Worm (Caenorhabditis elegans) whole organism, young adult: ENCODE measurements around the gene tag-234.
A peak's percentile ranks its signal among the peaks of the same experiment; 100 is the strongest.
"Not testable (repeated sequence)": the region's sequence is repeated elsewhere in the genome, so short reads cannot be mapped to it uniquely, and the experiment has no call there.

Experiments
- B0336.3 ChIP-seq: fragments of 200-800 bp; sonication (Bioruptor generic); IDR thresholded peaks from 2 replicates; pipeline ENCODE4 v1.3.6; 2022; ENCODE audit warnings: missing genetic modification characterization, missing compliant biosample characterization
- D2030.7 ChIP-seq: fragments of 200-800 bp; sonication (Bioruptor generic); IDR thresholded peaks from 2 replicates; pipeline ENCODE4 v1.3.6; 2022; ENCODE audit warnings: missing genetic modification reagents, missing genetic modification characterization, missing compliant biosample characterization
- F22D6.2 ChIP-seq: sonication (generic microtip); optimal IDR thresholded peaks from 2 replicates; lab custom pipeline; 2016; ENCODE audit warnings: mild to moderate bottlenecking, missing genetic modification characterization, missing compliant biosample characterization
- F37B4.10 ChIP-seq: fragments of 200-800 bp; sonication (Bioruptor generic); IDR thresholded peaks from 2 replicates; pipeline ENCODE4 v1.3.6; 2022; ENCODE audit warnings: missing genetic modification characterization, missing compliant biosample characterization
- F49E8.2 ChIP-seq: sonication (generic microtip); optimal IDR thresholded peaks from 3 replicates; lab custom pipeline; 2017; ENCODE audit warnings: missing genetic modification characterization, mild to moderate bottlenecking, missing compliant biosample characterization, antibody characterized with exemption, moderate library complexity; ENCODE audit not compliant: insufficient read depth
- F57C9.4 ChIP-seq: sonication (generic microtip); optimal IDR thresholded peaks from 2 replicates; lab custom pipeline; 2017; ENCODE audit warnings: mild to moderate bottlenecking, missing genetic modification characterization, missing compliant biosample characterization
- K11D2.4 ChIP-seq: fragments of 200-800 bp; sonication (Bioruptor generic); IDR thresholded peaks from 2 replicates; pipeline ENCODE4 v1.3.6; 2022; ENCODE audit warnings: missing genetic modification reagents, missing genetic modification characterization, missing compliant biosample characterization
- ZK185.1 ChIP-seq: sonication (generic microtip); optimal IDR thresholded peaks from 2 replicates; lab custom pipeline; 2016; ENCODE audit warnings: mild to moderate bottlenecking, missing genetic modification characterization, missing compliant biosample characterization; ENCODE audit not compliant: poor library complexity, severe bottlenecking
- ceh-100 ChIP-seq: fragments of 200-800 bp; sonication (Bioruptor generic); IDR thresholded peaks from 2 replicates; pipeline ENCODE4 v1.3.6; 2022; ENCODE audit warnings: missing genetic modification reagents, missing genetic modification characterization, missing compliant biosample characterization
- ceh-79 ChIP-seq: sonication (generic microtip); optimal IDR thresholded peaks from 2 replicates; lab custom pipeline; 2017; ENCODE audit warnings: mild to moderate bottlenecking, missing genetic modification characterization, missing compliant biosample characterization
- dox-1 ChIP-seq: fragments of 200-800 bp; sonication (Bioruptor generic); IDR thresholded peaks from 2 replicates; pipeline ENCODE4 v1.3.6; 2022; ENCODE audit warnings: missing genetic modification reagents, missing genetic modification characterization, missing compliant biosample characterization
- hmg-1.2 ChIP-seq: fragments of 200-800 bp; sonication (Bioruptor generic); IDR thresholded peaks from 2 replicates; pipeline ENCODE4 v1.3.6; 2022; ENCODE audit warnings: missing genetic modification reagents, missing genetic modification characterization, missing compliant biosample characterization
- hrde-1 ChIP-seq: sonication (generic microtip); optimal IDR thresholded peaks from 2 replicates; lab custom pipeline; 2016; ENCODE audit warnings: missing genetic modification characterization, mild to moderate bottlenecking, missing compliant biosample characterization, moderate library complexity, missing genotype, missing genetic modification reagents, borderline replicate concordance
- lag-1 ChIP-seq: fragments of 200-800 bp; sonication (Bioruptor generic); IDR thresholded peaks from 2 replicates; pipeline ENCODE4 v1.3.6; 2022; ENCODE audit warnings: missing genetic modification reagents, missing genetic modification characterization, missing compliant biosample characterization
- let-526 ChIP-seq: fragments of 200-800 bp; sonication (Bioruptor generic); IDR thresholded peaks from 2 replicates; pipeline ENCODE4 v1.3.6; 2022; ENCODE audit warnings: missing genetic modification reagents, missing genetic modification characterization, missing compliant biosample characterization
- let-607 ChIP-seq, 2 experiments: fragments of 200-800 bp in 1 of 2; sonication (Bioruptor generic) in 1 of 2; sonication (generic microtip) in 1 of 2; optimal IDR thresholded peaks; 2 replicates each; lab custom pipeline; 2016 to 2018; ENCODE audit warnings: mild to moderate bottlenecking in 2 of 2, missing compliant biosample characterization in 2 of 2, missing genetic modification characterization in 2 of 2, moderate library complexity in 2 of 2, missing genotype in 1 of 2
- lin-26 ChIP-seq: fragments of 200-800 bp; sonication (Bioruptor generic); IDR thresholded peaks from 2 replicates; pipeline ENCODE4 v1.3.6; 2022; ENCODE audit warnings: missing genetic modification reagents, missing genetic modification characterization, missing compliant biosample characterization
- madf-3 ChIP-seq: fragments of 200-800 bp; sonication (Bioruptor generic); IDR thresholded peaks from 2 replicates; pipeline ENCODE4 v1.3.6; 2022; ENCODE audit warnings: missing genetic modification reagents, missing genetic modification characterization, missing compliant biosample characterization
- mel-28 ChIP-seq: sonication (generic microtip); optimal IDR thresholded peaks from 2 replicates; lab custom pipeline; 2016; ENCODE audit warnings: borderline replicate concordance, mild to moderate bottlenecking, missing genetic modification characterization, missing compliant biosample characterization
- nfya-1 ChIP-seq: sonication (generic microtip); optimal IDR thresholded peaks from 2 replicates; lab custom pipeline; 2017; ENCODE audit warnings: antibody characterized with exemption, missing compliant biosample characterization, missing genetic modification characterization, borderline replicate concordance; ENCODE audit not compliant: insufficient read depth
- nfya-2 ChIP-seq: fragments of 200-800 bp; sonication (Bioruptor generic); IDR thresholded peaks from 2 replicates; pipeline ENCODE4 v1.3.6; 2022; ENCODE audit warnings: missing genetic modification reagents, missing genetic modification characterization, missing compliant biosample characterization
- nhr-120 ChIP-seq: fragments of 200-800 bp; sonication (Bioruptor generic); IDR thresholded peaks from 2 replicates; pipeline ENCODE4 v1.3.6; 2022; ENCODE audit warnings: missing genetic modification characterization, missing compliant biosample characterization
- nhr-90 ChIP-seq: sonication (generic microtip); optimal IDR thresholded peaks from 2 replicates; lab custom pipeline; 2016; ENCODE audit warnings: missing genotype, mild to moderate bottlenecking, missing genetic modification characterization, missing compliant biosample characterization
- pha-4 ChIP-seq: fragments of 150-350 bp; sonication (generic microtip); optimal IDR thresholded peaks from 2 replicates; lab custom pipeline; 2014; ENCODE audit warnings: missing biosample characterization, missing genetic modification reagents, missing genetic modification characterization
- rec-8 ChIP-seq, 2 experiments: sonication (generic microtip); optimal IDR thresholded peaks; 2 replicates each; lab custom pipeline; 2016; ENCODE audit warnings: mild to moderate bottlenecking in 2 of 2, missing genetic modification characterization in 2 of 2, missing genetic modification reagents in 2 of 2, missing genotype in 2 of 2, missing biosample characterization in 1 of 2, missing compliant biosample characterization in 1 of 2, moderate library complexity in 1 of 2
- repo-1 ChIP-seq: sonication (generic microtip); optimal IDR thresholded peaks from 2 replicates; lab custom pipeline; 2017; ENCODE audit warnings: mild to moderate bottlenecking, missing genetic modification characterization, missing compliant biosample characterization
- rpc-1 ChIP-seq, 2 experiments: fragments of 150-350 bp in 1 of 2; sonication (generic microtip) in 1 of 2; optimal IDR thresholded peaks; 2 replicates each; lab custom pipeline; 2014 to 2018; ENCODE audit warnings: missing biosample characterization in 1 of 2, missing genetic modification characterization in 1 of 2, missing genetic modification reagents in 1 of 2, missing genotype in 1 of 2
- sea-2 ChIP-seq: fragments of 200-800 bp; sonication (Bioruptor generic); IDR thresholded peaks from 2 replicates; pipeline ENCODE4 v1.3.6; 2022; ENCODE audit warnings: missing genetic modification characterization, missing compliant biosample characterization
- snpc-1.1 ChIP-seq: sonication (generic microtip); optimal IDR thresholded peaks from 2 replicates; lab custom pipeline; 2017; ENCODE audit warnings: missing genetic modification characterization, mild to moderate bottlenecking, missing compliant biosample characterization, antibody characterized with exemption, moderate library complexity, missing genotype, missing genetic modification reagents; ENCODE audit not compliant: insufficient read depth
- snpc-1.3 ChIP-seq: sonication (generic microtip); optimal IDR thresholded peaks from 2 replicates; lab custom pipeline; 2017; ENCODE audit warnings: missing genetic modification characterization, mild to moderate bottlenecking, missing compliant biosample characterization, antibody characterized with exemption, moderate library complexity, missing genotype, missing genetic modification reagents; ENCODE audit not compliant: insufficient read depth
- snpc-4 ChIP-seq, 5 experiments: fragments of 150-350 bp in 1 of 5; sonication (generic microtip) in 4 of 5; optimal IDR thresholded peaks; 2 replicates each; lab custom pipeline; 2014 to 2018; ENCODE audit warnings: missing genetic modification characterization in 5 of 5, missing biosample characterization in 3 of 5, antibody characterized with exemption in 2 of 5, mild to moderate bottlenecking in 2 of 5, missing compliant biosample characterization in 2 of 5, missing genotype in 2 of 5, moderate library complexity in 2 of 5, missing genetic modification reagents in 1 of 5
- somi-1 ChIP-seq: fragments of 200-800 bp; sonication (Bioruptor generic); optimal IDR thresholded peaks from 2 replicates; lab custom pipeline; 2018; ENCODE audit warnings: mild to moderate bottlenecking, missing genetic modification characterization, missing compliant biosample characterization
- tbp1 ChIP-seq: fragments of 200-800 bp; sonication (Bioruptor generic); optimal IDR thresholded peaks from 2 replicates; lab custom pipeline; 2018; ENCODE audit warnings: mild to moderate bottlenecking, missing genetic modification characterization, missing compliant biosample characterization
- xnd-1 ChIP-seq: sonication (generic microtip); optimal IDR thresholded peaks from 2 replicates; lab custom pipeline; 2016; ENCODE audit warnings: missing genotype, missing genetic modification reagents, missing genetic modification characterization, missing compliant biosample characterization
- ztf-22 ChIP-seq: fragments of 200-800 bp; sonication (Bioruptor generic); optimal IDR thresholded peaks from 2 replicates; lab custom pipeline; 2018; ENCODE audit warnings: mild to moderate bottlenecking, missing genetic modification characterization, moderate library complexity, missing compliant biosample characterization
- ztf-26 ChIP-seq: sonication (generic microtip); optimal IDR thresholded peaks from 2 replicates; lab custom pipeline; 2017; ENCODE audit warnings: missing genetic modification characterization, missing compliant biosample characterization
- ztf-3 ChIP-seq: fragments of 200-800 bp; sonication (Bioruptor generic); optimal IDR thresholded peaks from 2 replicates; lab custom pipeline; 2018; ENCODE audit warnings: mild to moderate bottlenecking, missing genetic modification characterization, missing compliant biosample characterization

The tag-234 gene

ce11 chrII:5874130-5874529, 10.1 kb downstream of the tag-234 start:
- TF ChIP-seq pha-4 (tag; lab: Kevin White, UChicago): peak; percentile 26
- TF ChIP-seq rec-8 (tag; optimal IDR thresholded peaks at IDR 0.05; lab: Kevin White, UChicago): no peak

DNA sequence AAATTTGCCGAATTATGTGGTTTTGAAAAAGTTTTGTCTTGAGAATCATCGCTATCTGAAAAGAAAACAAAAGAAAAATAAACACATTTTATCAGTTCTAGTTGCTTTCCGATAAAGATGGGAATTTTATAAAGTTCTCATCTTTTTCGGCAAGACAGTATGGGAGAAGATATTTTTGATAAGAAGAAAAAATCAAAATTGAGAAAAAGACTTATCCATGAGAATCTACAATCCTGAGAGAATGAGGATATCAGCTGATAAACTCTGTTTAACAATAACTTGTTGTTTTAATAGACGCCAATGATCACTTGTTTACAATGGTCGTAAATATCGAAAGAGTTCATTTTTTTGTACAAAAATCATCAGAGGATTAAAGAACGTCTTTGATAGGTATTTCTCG, 12.1 kb downstream of the tag-234 start, which contains the start of gene F55C12.6:
F55C12.6 (minus strand) TSS at position 101 of the 400 bp plus-strand sequence.
- TF ChIP-seq let-607 (tag; optimal IDR thresholded peaks at IDR 0.05; lab: Kevin White, UChicago): no peak
- TF ChIP-seq ZK185.1: no peak
- TF ChIP-seq sea-2: no peak
- no peak for TF ChIP-seq pha-4 (tag; lab: Kevin White, UChicago)
- no peak for TF ChIP-seq F37B4.10
- TF ChIP-seq nhr-120 (GFP tag; lab: Robert Waterston, UW): no peak
- no peak for TF ChIP-seq B0336.3
- TF ChIP-seq, all 124 proteins: peak for 0

DNA sequence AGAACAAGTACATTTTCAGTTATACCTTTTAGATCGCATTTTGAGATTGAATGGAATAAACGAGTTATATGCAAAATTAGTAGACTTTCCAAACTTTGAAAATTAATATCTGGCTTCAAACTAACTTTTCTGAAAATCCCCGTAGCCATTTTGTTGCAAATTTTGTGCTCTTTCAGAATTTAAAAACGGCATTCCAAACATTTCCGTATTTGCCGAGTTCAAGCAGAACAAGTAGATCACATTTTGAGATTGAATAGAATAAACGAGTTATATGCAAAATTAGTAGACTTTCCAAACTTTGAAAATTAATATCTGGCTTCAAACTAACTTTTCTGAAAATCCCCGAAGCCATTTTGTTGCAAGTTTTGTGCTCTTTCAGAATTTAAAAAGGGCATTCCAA, 12.5 kb downstream of the tag-234 start, which contains the start of gene F55C12.2:
F55C12.2 (plus strand) TSS at position 301 of the 400 bp plus-strand sequence.
- not testable (repeated sequence) for TF ChIP-seq mel-28 (tag; lab: Kevin White, UChicago); snpc-1.1; F49E8.2 (tag; lab: Kevin White, UChicago)

DNA sequence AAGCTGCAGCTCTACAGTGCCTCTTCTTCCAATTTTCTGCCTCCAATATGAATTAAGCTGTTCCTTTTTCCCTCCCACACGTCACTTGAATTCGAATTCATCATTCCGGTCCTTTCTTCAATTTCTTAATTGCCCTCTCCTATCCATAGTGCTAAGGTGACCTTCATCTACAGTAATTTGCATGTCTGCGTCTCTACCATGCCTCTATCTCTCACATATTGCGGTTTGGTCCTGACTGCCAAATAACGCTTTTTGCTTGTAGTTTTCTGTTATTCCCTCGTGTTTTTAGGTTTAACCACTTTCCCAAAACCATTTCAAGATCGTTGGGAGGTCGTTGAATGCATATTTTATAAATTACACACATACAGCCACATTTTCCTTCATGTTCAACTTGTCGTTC, 16.7 kb downstream of the tag-234 start:
- TF ChIP-seq K11D2.4 (no peak), lin-26 (GFP tag; lab: Robert Waterston, UW) (0 out of 2 replicates have a peak, but pooled peaks have one; percentile 25)
- TF ChIP-seq, all 124 proteins: peak for 1

DNA sequence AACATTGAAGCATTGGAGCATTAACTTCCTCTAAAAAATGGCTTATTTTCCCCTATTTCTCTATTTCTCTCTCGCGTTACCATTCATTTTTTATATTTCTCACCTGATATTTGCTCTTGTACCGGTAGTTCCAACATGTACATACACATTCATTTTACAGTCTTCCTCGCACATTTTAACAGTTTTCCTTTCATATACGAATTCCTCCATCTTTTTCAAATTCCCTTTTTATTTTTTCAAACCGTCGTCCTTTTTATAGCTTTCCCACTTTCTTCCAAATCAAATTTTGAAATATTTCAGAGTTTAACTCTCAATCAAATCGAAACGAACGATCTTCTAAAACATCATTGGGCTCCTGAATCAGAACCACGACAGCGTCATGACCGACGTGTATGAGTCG, 20.3 kb downstream of the tag-234 start, which contains the start of gene rfip-1:
rfip-1 (plus strand) TSS at position 301 of the 400 bp plus-strand sequence.
- TF ChIP-seq rpc-1 (optimal IDR thresholded peaks at IDR 0.05; lab: Kevin White, UChicago) (no peak), rpc-1 (tag; optimal IDR thresholded peaks at IDR 0.05; lab: Kevin White, UChicago) (no peak), madf-3 (GFP tag; lab: Robert Waterston, UW) (no peak), snpc-4 (GFP tag; optimal IDR thresholded peaks at IDR 0.05; lab: Kevin White, UChicago) (no peak), snpc-4 (tag; optimal IDR thresholded peaks at IDR 0.05; lab: Kevin White, UChicago) (no peak), ztf-22 (GFP tag; lab: Kevin White, UChicago) (no peak), snpc-1.3 (no peak), nfya-2 (GFP tag; lab: Robert Waterston, UW) (no peak)

ce11 chrII:5885966-5886621, 22.1 kb downstream of the tag-234 start:
- TF ChIP-seq ceh-100 (GFP tag; lab: Robert Waterston, UW) (no peak), ztf-3 (GFP tag; lab: Kevin White, UChicago) (no peak), F57C9.4 (tag; lab: Kevin White, UChicago) (no peak), ceh-79 (no peak), nhr-90 (no peak), tbp1 (GFP tag; lab: Kevin White, UChicago) (no peak), sea-2 (no peak), ztf-26 (no peak), dox-1 (0 out of 2 replicates have a peak, but pooled peaks have one; percentile 27), lag-1 (GFP tag; lab: Robert Waterston, UW) (no peak), somi-1 (no peak), F22D6.2 (tag; lab: Kevin White, UChicago) (no peak), xnd-1 (tag; lab: Kevin White, UChicago) (no peak), D2030.7 (GFP tag; lab: Robert Waterston, UW) (no peak), nfya-1 (no peak), hmg-1.2 (GFP tag; lab: Robert Waterston, UW) (peak; percentile 16; the same call in 1 of the 2 replicates), repo-1 (tag; lab: Kevin White, UChicago) (no peak), hrde-1 (no peak), let-526 (GFP tag; lab: Robert Waterston, UW) (no peak)
